Fruit fly (Drosophila melanogaster): ENCODE data around the gene CG42846.

The CG42846 gene

dm6 chr3L:184251-184650, 47.2 kb downstream of the CG42846 start, which contains the start of the genes CG34140, Mkp and Mtch (continued):
- TF ChIP-seq tgo (GFP tag; IDR thresholded peaks at IDR 0.05) (peak; percentile 70), Poxn (GFP tag; IDR thresholded peaks at IDR 0.05) (no peak), Vsx1 (GFP tag; optimal IDR thresholded peaks at IDR 0.05) (no peak), toy (GFP tag; IDR thresholded peaks at IDR 0.05) (no peak), CG4328 (GFP tag; optimal IDR thresholded peaks at IDR 0.05) (peak; percentile 68), CG17802 (tag; optimal IDR thresholded peaks at IDR 0.05) (peak; percentile 14), tx (GFP tag; optimal IDR thresholded peaks at IDR 0.05) (peak; percentile 83), rib (GFP tag; IDR thresholded peaks at IDR 0.05) (peak; percentile 76), Scr (GFP tag; IDR thresholded peaks at IDR 0.05; ENCODE audit: partially characterized antibody) (peak; percentile 98), CG15696 (tag; optimal IDR thresholded peaks at IDR 0.05) (peak; percentile 82), eyg (GFP tag; optimal IDR thresholded peaks at IDR 0.05) (peak; percentile 57), slou (GFP tag; optimal IDR thresholded peaks at IDR 0.05) (peak; percentile 79), CG17361 (GFP tag; IDR thresholded peaks at IDR 0.05) (no peak; the same call in 1 of the 3 replicates), CG4404 (GFP tag; IDR thresholded peaks at IDR 0.05) (peak; percentile 76), Bteb2 (GFP tag; optimal IDR thresholded peaks at IDR 0.05) (peak; percentile 82), tll (GFP tag; optimal IDR thresholded peaks at IDR 0.05) (no peak), dmrt11E (tag; optimal IDR thresholded peaks at IDR 0.05) (peak; percentile 80), tio (GFP tag; optimal IDR thresholded peaks at IDR 0.05) (no peak), crol (GFP tag; IDR thresholded peaks at IDR 0.05) (no peak), CG8281 (tag; optimal IDR thresholded peaks at IDR 0.05) (no peak), ap (GFP tag; IDR thresholded peaks at IDR 0.05) (peak; percentile 64; the same call in 1 of the 2 replicates), CG7928 (GFP tag; optimal IDR thresholded peaks at IDR 0.05) (no peak), pita (GFP tag; optimal IDR thresholded peaks at IDR 0.05) (no peak), CG12071 (GFP tag; optimal IDR thresholded peaks at IDR 0.05) (no peak), ase (GFP tag; IDR thresholded peaks at IDR 0.05) (peak; percentile 78), CG7839 (tag; optimal IDR thresholded peaks at IDR 0.05) (no peak), NC2α (GFP tag; optimal IDR thresholded peaks at IDR 0.05) (peak; percentile 65), pros (GFP tag; optimal IDR thresholded peaks at IDR 0.05) (no peak), zf30C (GFP tag; optimal IDR thresholded peaks at IDR 0.05) (no peak), CG14050 (GFP tag; IDR thresholded peaks at IDR 0.05) (peak; percentile 70; the same call in 2 of the 3 replicates), Ets97D (GFP tag; optimal IDR thresholded peaks at IDR 0.05) (peak; percentile 86), run (tag; optimal IDR thresholded peaks at IDR 0.05) (peak; percentile 67), Hr78 (GFP tag; optimal IDR thresholded peaks at IDR 0.05) (no peak), CG17186 (GFP tag; optimal IDR thresholded peaks at IDR 0.05) (peak; percentile 77), CG9932 (GFP tag; IDR thresholded peaks at IDR 0.05) (peak; percentile 92), stwl (tag; optimal IDR thresholded peaks at IDR 0.05) (peak; percentile 67), knrl (GFP tag; IDR thresholded peaks at IDR 0.05; ENCODE audit: partially characterized antibody) (peak; percentile 97), CHES-1-like (GFP tag; optimal IDR thresholded peaks at IDR 0.05) (peak; percentile 87), vvl (GFP tag; IDR thresholded peaks at IDR 0.05) (peak; percentile 85), Ets65A (GFP tag) (peak; percentile 99), CG18619 (GFP tag; optimal IDR thresholded peaks at IDR 0.05) (peak; percentile 70), CG30403 (GFP tag; optimal IDR thresholded peaks at IDR 0.05) (peak; percentile 94), nau (GFP tag; optimal IDR thresholded peaks at IDR 0.05) (no peak), CG17912 (GFP tag; optimal IDR thresholded peaks at IDR 0.05) (peak; percentile 47), CG2120 (GFP tag; optimal IDR thresholded peaks at IDR 0.05) (peak; percentile 95), CG17359 (tag; optimal IDR thresholded peaks at IDR 0.05) (peak; percentile 79), CG9215 (GFP tag; IDR thresholded peaks at IDR 0.05) (peak; percentile 80), gfzf (GFP tag; optimal IDR thresholded peaks at IDR 0.05) (peak; percentile 78), CG7556 (GFP tag; optimal IDR thresholded peaks at IDR 0.05) (peak; percentile 74), Taf1 (GFP tag; IDR thresholded peaks at IDR 0.05) (peak; percentile 56; the same call in 1 of the 2 replicates), CG4360 (GFP tag; IDR thresholded peaks at IDR 0.05) (peak; percentile 71)

Measured in whole organism, embryonic.